Worm (Caenorhabditis elegans) whole organism, mixed stage, embryonic: Measurements from ENCODE around the gene pos-1.

Experiments
- ces-1 ChIP-seq: fragments of 150-350 bp; optimal IDR thresholded peaks from 2 replicates; lab custom pipeline; 2014; ENCODE audit warnings: missing biosample characterization, missing genetic modification reagents, missing genetic modification characterization
- cnd-1 ChIP-seq: fragments of 200-800 bp; sonication (Bioruptor generic); optimal IDR thresholded peaks from 2 replicates; lab custom pipeline; 2018; ENCODE audit warnings: mild to moderate bottlenecking, missing genetic modification characterization, missing compliant biosample characterization
- elt-1 ChIP-seq: sonication (generic microtip); optimal IDR thresholded peaks from 2 replicates; lab custom pipeline; 2017; ENCODE audit warnings: missing genetic modification characterization, mild to moderate bottlenecking, missing compliant biosample characterization, antibody characterized with exemption, moderate library complexity, borderline replicate concordance; ENCODE audit not compliant: insufficient read depth
- elt-3 ChIP-seq: fragments of 150-350 bp; optimal IDR thresholded peaks from 2 replicates; lab custom pipeline; 2014; ENCODE audit warnings: missing biosample characterization, missing genetic modification characterization
- lsy-2 ChIP-seq: fragments of 150-350 bp; optimal IDR thresholded peaks from 2 replicates; lab custom pipeline; 2014; ENCODE audit warnings: missing biosample characterization, missing genetic modification characterization
- mep-1 ChIP-seq: fragments of 150-350 bp; optimal IDR thresholded peaks from 2 replicates; lab custom pipeline; 2017; ENCODE audit warnings: missing biosample characterization, missing genetic modification reagents, missing genetic modification characterization, inconsistent platforms
- nhr-28 ChIP-seq: fragments of 150-350 bp; optimal IDR thresholded peaks from 2 replicates; lab custom pipeline; 2014; ENCODE audit warnings: missing biosample characterization, missing genetic modification characterization
- pha-4 ChIP-seq: fragments of 150-350 bp; optimal IDR thresholded peaks from 2 replicates; lab custom pipeline; 2018; ENCODE audit warnings: missing biosample characterization, missing genetic modification reagents, missing genetic modification characterization
- unc-62 ChIP-seq: fragments of 150-350 bp; optimal IDR thresholded peaks from 2 replicates; lab custom pipeline; 2014; ENCODE audit warnings: missing biosample characterization, missing genetic modification reagents, missing genetic modification characterization

- TF ChIP-seq elt-1 (tag; lab: Kevin White, UChicago) (no peak), elt-3 (tag; lab: Kevin White, UChicago) (no peak), lsy-2 (tag; lab: Kevin White, UChicago) (no peak), pha-4 (tag; lab: Kevin White, UChicago) (no peak), nhr-28 (tag; lab: Kevin White, UChicago) (no peak), mep-1 (tag; lab: Kevin White, UChicago) (no peak), cnd-1 (tag; lab: Kevin White, UChicago) (no peak), unc-62 (GFP tag; lab: Kevin White, UChicago) (no peak), ces-1 (no peak)
Measured at ce11 chrV:8385879-8386530, 27.9 kb upstream of the pos-1 start, which contains the start of gene hsp-17.
